Fruit fly (Drosophila melanogaster) S2 (cell line): ENCODE results near the gene Tsp97E.

ENCODE experiments used
- CG8478 ChIP-seq: fragments of >200 bp; optimal IDR thresholded peaks from 2 replicates; lab custom pipeline; 2018
- CTCF ChIP-seq, 2 experiments: fragments of >200 bp; optimal IDR thresholded peaks; 2 replicates each; lab custom pipeline; 2018

Gene Tsp97E

dm6 chr3R:26964452-26965133 lies at the start of gene Tsp97E:
Gene Tsp97E (minus strand): TSS chr3R:26964817.
- TF ChIP-seq CTCF (optimal IDR thresholded peaks at IDR 0.05; lab: Kevin White, UChicago) (no peak), CG8478 (lab: Kevin White, UChicago) (no peak)

- TF ChIP-seq CTCF (optimal IDR thresholded peaks at IDR 0.05; lab: Kevin White, UChicago), result no peak
- no peak for TF ChIP-seq CG8478 (lab: Kevin White, UChicago)
These were observed 42.4 kb upstream of the Tsp97E start, which contains the start of gene CG6295 for dm6 chr3R:27007022-27007421. Gene CG6295 (minus strand): TSS chr3R:27007055.

- TF ChIP-seq CG8478 (lab: Kevin White, UChicago) (no peak), CTCF (optimal IDR thresholded peaks at IDR 0.05; lab: Kevin White, UChicago) (no peak)
These were observed 40.7 kb upstream of the Tsp97E start, which contains the start of gene CG6296 for dm6 chr3R:27005338-27005737. Gene CG6296 (minus strand): TSS chr3R:27005469.

dm6 chr3R:27002787-27003186 lies 38.2 kb upstream of the Tsp97E start:
- TF ChIP-seq CG8478 (lab: Kevin White, UChicago) (no peak), CTCF (optimal IDR thresholded peaks at IDR 0.05; lab: Kevin White, UChicago) (no peak)

dm6 chr3R:26999452-26999851 lies 34.8 kb upstream of the Tsp97E start, which contains the start of gene CG31077:
Gene CG31077 (plus strand): TSS chr3R:26999752.
- TF ChIP-seq CG8478 (lab: Kevin White, UChicago), result no peak
- TF ChIP-seq CTCF (optimal IDR thresholded peaks at IDR 0.05; lab: Kevin White, UChicago), result no peak

dm6 chr3R:26996642-26997041 lies 32.0 kb upstream of the Tsp97E start, which contains the start of gene RYa-R:
Gene RYa-R (plus strand): TSS chr3R:26996980.
- no peak for TF ChIP-seq CG8478 (lab: Kevin White, UChicago)
- TF ChIP-seq CTCF (optimal IDR thresholded peaks at IDR 0.05; lab: Kevin White, UChicago), result no peak

dm6 chr3R:26994532-26994931 lies 29.9 kb upstream of the Tsp97E start, which contains the start of gene TwdlC:
Gene TwdlC (plus strand): TSS chr3R:26994832.
- no peak for TF ChIP-seq CTCF (optimal IDR thresholded peaks at IDR 0.05; lab: Kevin White, UChicago)
- TF ChIP-seq CG8478 (lab: Kevin White, UChicago), result no peak

- TF ChIP-seq CTCF (optimal IDR thresholded peaks at IDR 0.05; lab: Kevin White, UChicago) (peak; percentile 78 to 81), CG8478 (lab: Kevin White, UChicago) (no peak)
These were observed 25.3 kb upstream of the Tsp97E start, which contains the start of gene CG31076 for dm6 chr3R:26989802-26990509. Gene CG31076 (minus strand): TSS chr3R:26989852.

dm6 chr3R:26988412-26988981 lies 23.9 kb upstream of the Tsp97E start, which contains the start of gene CG31075:
Gene CG31075 (minus strand): TSS chr3R:26988517.
- TF ChIP-seq CTCF (optimal IDR thresholded peaks at IDR 0.05; lab: Kevin White, UChicago), result peak in 1 of 2 experiments; percentile 12
- no peak for TF ChIP-seq CG8478 (lab: Kevin White, UChicago)

dm6 chr3R:26987455-26987854 lies 22.8 kb upstream of the Tsp97E start:
- TF ChIP-seq CTCF (optimal IDR thresholded peaks at IDR 0.05; lab: Kevin White, UChicago) (no peak), CG8478 (lab: Kevin White, UChicago) (no peak)

- no peak for TF ChIP-seq CG8478 (lab: Kevin White, UChicago)
- no peak for TF ChIP-seq CTCF (optimal IDR thresholded peaks at IDR 0.05; lab: Kevin White, UChicago)
These were observed 19.8 kb upstream of the Tsp97E start for dm6 chr3R:26984437-26984836.

dm6 chr3R:26982106-26982505 lies 17.5 kb upstream of the Tsp97E start:
- TF ChIP-seq CTCF (optimal IDR thresholded peaks at IDR 0.05; lab: Kevin White, UChicago), result no peak

dm6 chr3R:26980282-26980691 lies 15.7 kb upstream of the Tsp97E start:
- TF ChIP-seq CG8478 (lab: Kevin White, UChicago) (no peak), CTCF (optimal IDR thresholded peaks at IDR 0.05; lab: Kevin White, UChicago) (no peak)

- TF ChIP-seq CTCF (optimal IDR thresholded peaks at IDR 0.05; lab: Kevin White, UChicago) (no peak), CG8478 (lab: Kevin White, UChicago) (no peak)
These were observed 13.6 kb upstream of the Tsp97E start, which contains the start of the genes CG14253 and CG46313 for dm6 chr3R:26978241-26978640. Gene CG14253 (plus strand): TSS chr3R:26978541. Gene CG46313 (plus strand): TSS chr3R:26978541.
